Worm (Caenorhabditis elegans) whole organism, L4 larva: Measurements from ENCODE around the gene W01D2.3.

Experiments used
- F44E2.7 ChIP-seq: fragments of 200-800 bp; sonication (Bioruptor generic); IDR thresholded peaks from 2 replicates; pipeline ENCODE4 v2.1.2; 2022; ENCODE audit warnings: missing genetic modification characterization, missing compliant biosample characterization
- R02D3.7 ChIP-seq: fragments of 150-350 bp; sonication (generic microtip); optimal IDR thresholded peaks from 3 replicates; lab custom pipeline; 2014; ENCODE audit warnings: missing biosample characterization, missing genetic modification characterization
- T26A8.4 ChIP-seq: fragments of 200-800 bp; sonication (Bioruptor generic); IDR thresholded peaks from 2 replicates; pipeline ENCODE4 v1.3.6; 2022; ENCODE audit warnings: missing genetic modification characterization, missing compliant biosample characterization
- Y48G9A.11 ChIP-seq: fragments of 200-800 bp; sonication (Bioruptor generic); IDR thresholded peaks from 2 replicates; pipeline ENCODE4 v1.3.6; 2022; ENCODE audit warnings: missing genetic modification reagents, missing genetic modification characterization, missing compliant biosample characterization
- Y5F2A.4 ChIP-seq: fragments of 200-800 bp; sonication (Bioruptor generic); optimal IDR thresholded peaks from 2 replicates; lab custom pipeline; 2018; ENCODE audit warnings: mild to moderate bottlenecking, missing genetic modification characterization, missing compliant biosample characterization
- Y75B8A.6 ChIP-seq: fragments of 200-800 bp; sonication (Bioruptor generic); IDR thresholded peaks from 2 replicates; pipeline ENCODE4 v1.3.6; 2022; ENCODE audit warnings: missing genetic modification reagents, missing genetic modification characterization, missing compliant biosample characterization
- ZK546.5 ChIP-seq, 2 experiments: sonication (generic microtip); optimal IDR thresholded peaks; 2 replicates each; lab custom pipeline; 2017; ENCODE audit warnings: missing biosample characterization in 2 of 2, missing genetic modification characterization in 2 of 2
- aha-1 ChIP-seq: fragments of 150-350 bp; peaks from one replicate; lab custom pipeline; 2014; ENCODE audit warnings: missing biosample characterization, missing genetic modification characterization
- ceh-44 ChIP-seq: fragments of 200-800 bp; sonication (Bioruptor generic); IDR thresholded peaks from 2 replicates; pipeline ENCODE4 v1.3.6; 2022; ENCODE audit warnings: missing genetic modification reagents, missing genetic modification characterization, missing compliant biosample characterization
- ceh-82 ChIP-seq: sonication (generic microtip); optimal IDR thresholded peaks from 2 replicates; lab custom pipeline; 2017; ENCODE audit warnings: missing biosample characterization, missing genetic modification characterization
- ces-1 ChIP-seq: fragments of 150-350 bp; sonication (generic microtip); optimal IDR thresholded peaks from 4 replicates; lab custom pipeline; 2014; ENCODE audit warnings: missing biosample characterization, missing genetic modification reagents, missing genetic modification characterization
- ctbp-1 ChIP-seq: fragments of 200-800 bp; sonication (Bioruptor generic); IDR thresholded peaks from 2 replicates; pipeline ENCODE4 v1.3.6; 2022; ENCODE audit warnings: missing genetic modification reagents, missing genetic modification characterization, missing compliant biosample characterization
- daf-16 ChIP-seq, 3 experiments: sonication (generic microtip); optimal IDR thresholded peaks; 2 replicates each; lab custom pipeline; 2016 to 2017; ENCODE audit warnings: missing genetic modification characterization in 3 of 3, missing genetic modification reagents in 3 of 3, mild to moderate bottlenecking in 2 of 3, missing compliant biosample characterization in 2 of 3, missing biosample characterization in 1 of 3, moderate library complexity in 1 of 3
- daf-19 ChIP-seq: fragments of 200-800 bp; sonication (Bioruptor generic); conservative IDR thresholded peaks from 2 replicates; pipeline ENCODE4 v1.3.6; 2022; ENCODE audit warnings: missing genetic modification characterization, missing compliant biosample characterization
- daf-8 ChIP-seq: fragments of 200-800 bp; sonication (Bioruptor generic); IDR thresholded peaks from 2 replicates; pipeline ENCODE4 v1.3.6; 2022; ENCODE audit warnings: missing genetic modification characterization, missing compliant biosample characterization
- dmd-6 ChIP-seq: fragments of 200-800 bp; sonication (Bioruptor generic); IDR thresholded peaks from 2 replicates; pipeline ENCODE4 v1.3.6; 2022; ENCODE audit warnings: missing genetic modification reagents, missing genetic modification characterization, missing compliant biosample characterization
- dmd-9 ChIP-seq: fragments of 200-800 bp; sonication (Bioruptor generic); IDR thresholded peaks from 2 replicates; pipeline ENCODE4 v1.3.6; 2022; ENCODE audit warnings: missing genetic modification reagents, missing genetic modification characterization, missing compliant biosample characterization
- dve-1 ChIP-seq: sonication (generic microtip); optimal IDR thresholded peaks from 2 replicates; lab custom pipeline; 2017; ENCODE audit warnings: antibody characterized with exemption, mild to moderate bottlenecking, missing genetic modification characterization, missing compliant biosample characterization; ENCODE audit not compliant: insufficient read depth
- egl-27 ChIP-seq: sonication (generic microtip); optimal IDR thresholded peaks from 3 replicates; lab custom pipeline; 2017; ENCODE audit warnings: missing biosample characterization, missing genetic modification reagents, missing genetic modification characterization
- fkh-10 ChIP-seq: fragments of 150-350 bp; optimal IDR thresholded peaks from 2 replicates; lab custom pipeline; 2014; ENCODE audit warnings: missing biosample characterization, missing genetic modification reagents, missing genetic modification characterization
- hlh-11 ChIP-seq: fragments of 200-800 bp; sonication (Bioruptor generic); optimal IDR thresholded peaks from 2 replicates; lab custom pipeline; 2018; ENCODE audit warnings: mild to moderate bottlenecking, missing genetic modification characterization, missing compliant biosample characterization
- jun-1 ChIP-seq: fragments of 150-350 bp; optimal IDR thresholded peaks from 2 replicates; lab custom pipeline; 2014; ENCODE audit warnings: missing biosample characterization, missing genetic modification reagents, missing genetic modification characterization
- lin-13 ChIP-seq: fragments of 150-350 bp; optimal IDR thresholded peaks from 2 replicates; lab custom pipeline; 2014; ENCODE audit warnings: missing biosample characterization, missing genetic modification reagents, missing genetic modification characterization
- lin-15B ChIP-seq: fragments of 150-350 bp; sonication (generic microtip); optimal IDR thresholded peaks from 3 replicates; lab custom pipeline; 2014; ENCODE audit warnings: missing biosample characterization, missing genetic modification characterization
- lin-29 ChIP-seq: fragments of 200-800 bp; sonication (Bioruptor generic); IDR thresholded peaks from 2 replicates; pipeline ENCODE4 v1.3.6; 2022; ENCODE audit warnings: missing genetic modification reagents, missing genetic modification characterization, missing compliant biosample characterization
- lsy-2 ChIP-seq, 2 experiments: fragments of 150-350 bp in 1 of 2; sonication (generic microtip) in 1 of 2; optimal IDR thresholded peaks; 2 replicates each; lab custom pipeline; 2014 to 2017; ENCODE audit warnings: missing biosample characterization in 2 of 2, missing genetic modification characterization in 2 of 2
- mep-1 ChIP-seq: fragments of 150-350 bp; sonication (generic microtip); optimal IDR thresholded peaks from 3 replicates; lab custom pipeline; 2014; ENCODE audit warnings: missing biosample characterization, missing genetic modification characterization
- mes-2 ChIP-seq: sonication (generic microtip); optimal IDR thresholded peaks from 2 replicates; lab custom pipeline; 2016; ENCODE audit warnings: missing genotype, mild to moderate bottlenecking, missing genetic modification characterization, missing compliant biosample characterization; ENCODE audit not compliant: poor library complexity, severe bottlenecking
- mxl-2 ChIP-seq: fragments of 200-800 bp; sonication (Bioruptor generic); conservative IDR thresholded peaks from 2 replicates; pipeline ENCODE4 v1.3.6; 2022; ENCODE audit warnings: missing genetic modification reagents, missing genetic modification characterization, missing compliant biosample characterization
- nhr-10 ChIP-seq: fragments of 150-350 bp; optimal IDR thresholded peaks from 2 replicates; lab custom pipeline; 2014; ENCODE audit warnings: missing biosample characterization, missing genetic modification characterization
- nhr-102 ChIP-seq: sonication (generic microtip); optimal IDR thresholded peaks from 2 replicates; lab custom pipeline; 2016; ENCODE audit warnings: mild to moderate bottlenecking, missing genetic modification characterization, moderate library complexity, missing compliant biosample characterization
- nhr-11 ChIP-seq: fragments of 150-350 bp; optimal IDR thresholded peaks from 2 replicates; lab custom pipeline; 2014; ENCODE audit warnings: missing biosample characterization, missing genetic modification characterization
- nhr-28 ChIP-seq: fragments of 150-350 bp; optimal IDR thresholded peaks from 2 replicates; lab custom pipeline; 2014; ENCODE audit warnings: missing biosample characterization, missing genetic modification characterization
- nhr-41 ChIP-seq: fragments of 200-800 bp; sonication (Bioruptor generic); IDR thresholded peaks from 2 replicates; pipeline ENCODE4 v1.3.6; 2022; ENCODE audit warnings: missing genetic modification reagents, missing genetic modification characterization, missing compliant biosample characterization
- nhr-77 ChIP-seq: fragments of 150-350 bp; optimal IDR thresholded peaks from 2 replicates; lab custom pipeline; 2014; ENCODE audit warnings: missing biosample characterization, missing genetic modification characterization
- pha-4 ChIP-seq, 2 experiments: fragments of 150-350 bp in 1 of 2; fragments of 200-800 bp in 1 of 2; sonication (Bioruptor generic) in 1 of 2; IDR thresholded peaks in 1 of 2; optimal IDR thresholded peaks in 1 of 2; 2 replicates each; pipeline versions ENCODE4 v1.3.6 to Lab custom; 2014 to 2022; ENCODE audit warnings: missing genetic modification characterization in 2 of 2, missing genetic modification reagents in 2 of 2, missing biosample characterization in 1 of 2, missing compliant biosample characterization in 1 of 2
- php-3 ChIP-seq: fragments of 200-800 bp; sonication (Bioruptor generic); IDR thresholded peaks from 2 replicates; pipeline ENCODE4 v1.3.6; 2022; ENCODE audit warnings: missing genetic modification reagents, missing genetic modification characterization, missing compliant biosample characterization
- pqm-1 ChIP-seq: sonication (generic microtip); optimal IDR thresholded peaks from 2 replicates; lab custom pipeline; 2017; ENCODE audit warnings: missing biosample characterization, missing genetic modification characterization
- snpc-4 ChIP-seq: fragments of 150-350 bp; optimal IDR thresholded peaks from 2 replicates; lab custom pipeline; 2014; ENCODE audit warnings: missing biosample characterization, missing genetic modification characterization
- spr-1 ChIP-seq: sonication (generic microtip); optimal IDR thresholded peaks from 2 replicates; lab custom pipeline; 2016; ENCODE audit warnings: mild to moderate bottlenecking, missing genetic modification characterization, missing compliant biosample characterization
- unc-39 ChIP-seq: sonication (generic microtip); optimal IDR thresholded peaks from 2 replicates; lab custom pipeline; 2017; ENCODE audit warnings: missing biosample characterization, missing genetic modification characterization
- unc-62 ChIP-seq, 3 experiments: fragments of 150-350 bp in 1 of 3; sonication (generic microtip); optimal IDR thresholded peaks in 2 of 3; peaks in 1 of 3; 1 replicate in 1 of 3; 2 replicates in 2 of 3; lab custom pipeline; 2014 to 2017; ENCODE audit warnings: missing biosample characterization in 3 of 3, missing genetic modification characterization in 3 of 3, missing genetic modification reagents in 3 of 3, missing genotype in 1 of 3
- zag-1 ChIP-seq: fragments of 150-350 bp; optimal IDR thresholded peaks from 2 replicates; lab custom pipeline; 2014; ENCODE audit warnings: missing biosample characterization, missing genetic modification characterization
- zfp-3 ChIP-seq: fragments of 200-800 bp; sonication (Bioruptor generic); conservative IDR thresholded peaks from 2 replicates; pipeline ENCODE4 v1.3.6; 2022; ENCODE audit warnings: missing genetic modification reagents, missing genetic modification characterization, missing compliant biosample characterization
- zip-2 ChIP-seq: fragments of 150-350 bp; optimal IDR thresholded peaks from 2 replicates; lab custom pipeline; 2014; ENCODE audit warnings: missing biosample characterization, missing genetic modification characterization
- ztf-7 ChIP-seq: fragments of 150-350 bp; optimal IDR thresholded peaks from 2 replicates; lab custom pipeline; 2014; ENCODE audit warnings: missing biosample characterization, missing genetic modification characterization

Gene W01D2.3

DNA sequence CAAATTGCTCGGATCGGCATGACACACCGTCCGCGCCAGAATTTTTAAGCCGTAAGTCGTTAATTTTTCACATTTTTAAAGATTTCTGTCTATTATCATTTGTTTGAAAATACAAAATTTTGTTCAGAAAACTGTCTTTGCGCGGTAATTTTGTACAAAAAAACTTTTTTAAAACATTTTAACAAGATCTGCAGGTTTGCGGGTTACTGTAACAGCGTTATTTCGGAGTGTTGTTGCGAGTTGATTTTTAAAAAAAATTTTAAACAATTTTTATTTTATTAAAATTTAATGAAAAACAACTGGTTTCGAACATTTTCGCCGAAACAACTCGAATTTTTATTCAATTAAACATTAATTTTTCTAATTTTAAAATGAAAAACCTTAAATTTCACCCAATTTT, 9.0 kb upstream of the W01D2.3 start:
- TF ChIP-seq spr-1 (tag; lab: Kevin White, UChicago) (no peak), Y48G9A.11 (GFP tag; lab: Robert Waterston, UW) (peak; percentile 91), daf-19 (GFP tag; lab: Robert Waterston, UW) (no peak), aha-1 (peak; percentile 9), egl-27 (no peak)

DNA sequence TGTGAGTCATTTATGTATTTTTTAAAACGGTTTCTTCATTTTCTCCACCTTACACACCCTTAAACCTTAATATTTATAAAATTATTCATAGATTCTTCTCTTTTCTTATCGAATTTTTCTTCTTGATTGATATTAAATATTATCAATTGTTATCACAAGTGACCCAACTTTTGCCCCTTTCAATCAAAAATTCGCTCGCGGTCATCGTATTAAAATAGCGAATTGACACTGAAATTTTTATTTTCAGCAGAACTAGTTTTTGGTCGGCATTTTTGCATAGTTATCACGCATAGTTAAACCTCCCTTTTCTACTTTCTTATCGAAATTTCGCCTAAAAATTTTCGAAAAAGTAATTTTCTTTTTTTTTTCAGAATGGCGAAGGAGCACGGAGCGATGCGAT, 8.6 kb upstream of the W01D2.3 start:
- TF ChIP-seq unc-39 (tag; lab: Kevin White, UChicago) (no peak), ctbp-1 (GFP tag; lab: Robert Waterston, UW) (no peak), dve-1 (peak; percentile 71), hlh-11 (peak; percentile 73), php-3 (GFP tag; lab: Robert Waterston, UW) (peak; percentile 84), mep-1 (tag; lab: Kevin White, UChicago) (no peak), nhr-41 (peak; percentile 86; the same call in 1 of the 2 replicates), daf-16 (GFP tag; optimal IDR thresholded peaks at IDR 0.05; lab: Kevin White, UChicago) (no peak), daf-16 (tag; optimal IDR thresholded peaks at IDR 0.05; lab: Kevin White, UChicago) (peak; percentile 70), mes-2 (tag; lab: Kevin White, UChicago) (no peak), nhr-102 (tag; lab: Kevin White, UChicago) (peak; percentile 11), nhr-77 (tag; lab: Kevin White, UChicago) (peak; percentile 97), fkh-10 (no peak), nhr-28 (tag; lab: Kevin White, UChicago) (peak; percentile 89), Y5F2A.4 (no peak), pqm-1 (tag; lab: Kevin White, UChicago) (peak; percentile 76), dmd-6 (GFP tag; lab: Robert Waterston, UW) (peak; percentile 91), zip-2 (tag; lab: Kevin White, UChicago) (no peak)

DNA sequence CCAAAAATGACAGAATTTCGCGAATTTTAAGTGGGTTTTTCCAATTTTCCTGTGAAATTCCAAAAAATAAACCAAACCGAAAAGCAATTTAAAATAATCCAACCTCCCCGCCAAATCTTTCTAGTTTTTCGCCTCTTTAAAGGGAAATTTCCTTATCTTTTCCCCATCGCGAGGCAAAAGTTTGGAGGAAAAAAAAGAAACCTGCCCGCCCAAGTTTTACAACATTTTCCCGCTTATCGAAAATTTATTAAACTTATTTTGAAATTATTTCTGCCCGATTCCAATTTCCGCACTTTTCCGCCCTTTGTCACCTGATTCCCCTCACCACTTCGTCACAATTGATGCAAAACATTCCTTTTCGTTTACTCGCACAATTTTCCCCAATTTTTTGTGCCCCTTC, 8.1 kb upstream of the W01D2.3 start, which contains the start of gene osta-3:
Gene osta-3 (plus strand): TSS at position 301 of the 400 bp plus-strand sequence.
- TF ChIP-seq lsy-2 (tag; optimal IDR thresholded peaks at IDR 0.05; lab: Kevin White, UChicago) (no peak), zag-1 (tag; lab: Kevin White, UChicago) (no peak), ztf-7 (no peak), dve-1 (no peak), pha-4 (GFP tag; IDR thresholded peaks at IDR 0.05; lab: Robert Waterston, UW) (no peak), pha-4 (tag; optimal IDR thresholded peaks at IDR 0.05; lab: Kevin White, UChicago) (peak; percentile 14), R02D3.7 (tag; lab: Kevin White, UChicago) (no peak), ZK546.5 (tag; optimal IDR thresholded peaks at IDR 0.05; lab: Kevin White, UChicago) (no peak), zfp-3 (GFP tag; lab: Robert Waterston, UW) (no peak)

DNA sequence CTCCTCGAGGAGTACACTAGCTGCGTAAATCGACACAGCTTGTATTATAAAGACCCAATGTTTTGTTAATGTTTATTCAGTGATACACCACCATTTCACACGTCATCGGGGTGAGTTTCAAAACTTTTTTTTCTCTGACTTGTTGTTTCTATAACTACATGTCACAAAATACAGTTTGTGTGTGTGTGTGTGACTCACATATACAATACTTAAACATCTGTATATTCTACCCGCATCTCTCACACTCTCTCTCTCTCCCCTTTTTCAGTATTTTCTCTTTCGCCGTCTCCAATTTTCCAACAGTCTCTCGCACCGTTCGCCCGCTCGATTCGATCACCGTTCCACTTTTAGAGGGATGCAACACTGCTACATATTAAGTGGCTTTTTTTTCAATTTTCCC, 7.4 kb upstream of the W01D2.3 start:
- TF ChIP-seq ceh-82 (tag; lab: Kevin White, UChicago): no peak
- TF ChIP-seq nhr-11 (tag; lab: Kevin White, UChicago): no peak
- no peak for TF ChIP-seq lin-15B (tag; lab: Kevin White, UChicago)
- no peak for TF ChIP-seq ztf-7
- TF ChIP-seq egl-27: no peak
- no peak for TF ChIP-seq Y5F2A.4
- TF ChIP-seq ces-1 (GFP tag; lab: Kevin White, UChicago): no peak
- no peak for TF ChIP-seq ceh-44 (GFP tag; lab: Robert Waterston, UW)
- peak; percentile 80 for TF ChIP-seq nhr-77 (tag; lab: Kevin White, UChicago)
- TF ChIP-seq dmd-9 (GFP tag; lab: Robert Waterston, UW): no peak
- no peak for TF ChIP-seq nhr-41
- TF ChIP-seq mes-2 (tag; lab: Kevin White, UChicago): peak; percentile 16
- TF ChIP-seq mxl-2 (GFP tag; lab: Robert Waterston, UW): no peak
- TF ChIP-seq snpc-4 (tag; lab: Kevin White, UChicago): no peak
- no peak for TF ChIP-seq T26A8.4 (GFP tag; lab: Robert Waterston, UW)
- no peak for TF ChIP-seq lin-29 (GFP tag; lab: Robert Waterston, UW)
- TF ChIP-seq jun-1 (tag; lab: Kevin White, UChicago): peak; percentile 36
- TF ChIP-seq F44E2.7: no peak
- no peak for TF ChIP-seq daf-8 (GFP tag; lab: Robert Waterston, UW)
- no peak for TF ChIP-seq Y75B8A.6 (GFP tag; lab: Robert Waterston, UW)
- TF ChIP-seq nhr-102 (tag; lab: Kevin White, UChicago): peak; percentile 10
- TF ChIP-seq unc-62 (GFP tag; optimal IDR thresholded peaks at IDR 0.05 in 1 of 2; lab: Kevin White, UChicago): no peak
- no peak for TF ChIP-seq unc-62 (tag; optimal IDR thresholded peaks at IDR 0.05; lab: Kevin White, UChicago)
- TF ChIP-seq lin-13 (GFP tag; lab: Kevin White, UChicago): peak; percentile 20
- no peak for TF ChIP-seq nhr-10 (tag; lab: Kevin White, UChicago)
